Worm (Caenorhabditis elegans) whole organism, early embryonic: ENCODE data around the gene del-1.

Experiments used
- B0310.2 ChIP-seq: sonication (generic microtip); optimal IDR thresholded peaks from 2 replicates; lab custom pipeline; 2016; ENCODE audit warnings: mild to moderate bottlenecking, missing genetic modification characterization, missing compliant biosample characterization
- aly-1 ChIP-seq: sonication (generic microtip); optimal IDR thresholded peaks from 2 replicates; lab custom pipeline; 2016; ENCODE audit warnings: missing genetic modification characterization, missing compliant biosample characterization
- ceh-13 ChIP-seq: fragments of 200-800 bp; sonication (Bioruptor generic); optimal IDR thresholded peaks from 2 replicates; lab custom pipeline; 2018; ENCODE audit warnings: mild to moderate bottlenecking, missing genetic modification characterization, missing compliant biosample characterization
- ets-7 ChIP-seq: sonication (generic microtip); optimal IDR thresholded peaks from 2 replicates; lab custom pipeline; 2016; ENCODE audit warnings: missing genotype, missing genetic modification characterization, missing compliant biosample characterization
- flt-1 ChIP-seq: fragments of 200-800 bp; sonication (Bioruptor generic); IDR thresholded peaks from 2 replicates; pipeline ENCODE4 v1.3.6; 2022; ENCODE audit warnings: missing genetic modification characterization, missing compliant biosample characterization
- tra-4 ChIP-seq: sonication (generic microtip); optimal IDR thresholded peaks from 2 replicates; lab custom pipeline; 2017; ENCODE audit warnings: missing genetic modification characterization, missing compliant biosample characterization

DNA sequence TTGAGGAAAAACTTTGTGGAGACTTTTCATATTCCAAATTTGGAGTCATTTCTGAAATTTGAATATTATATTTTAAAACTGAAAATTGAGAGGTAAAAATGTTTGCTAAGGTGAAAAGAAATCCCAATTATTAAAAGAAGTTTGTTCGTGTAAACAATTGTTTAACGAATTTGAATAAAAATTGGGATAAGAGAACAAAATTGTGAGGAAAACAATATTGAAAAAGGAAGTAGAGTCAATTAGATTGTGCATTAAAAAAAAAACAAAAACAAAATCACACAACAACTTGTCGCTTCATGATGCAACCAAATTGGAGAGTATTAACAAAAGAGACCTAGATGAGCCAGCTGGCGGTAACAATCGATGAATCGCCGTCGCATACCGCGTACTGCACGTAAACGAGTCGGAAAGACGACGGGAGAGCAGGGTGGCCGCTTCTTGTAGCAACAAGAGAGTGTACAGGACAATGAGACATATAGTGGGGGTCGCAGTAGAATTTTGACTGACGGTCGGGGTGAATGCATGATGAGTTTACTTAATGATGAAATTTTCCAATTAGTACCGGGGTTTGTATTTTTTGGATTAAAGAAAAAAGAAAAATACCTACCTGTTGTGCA lies 24.4 kb upstream of the del-1 start, which contains the start of gene K04C1.3:
- TF ChIP-seq B0310.2 (tag; lab: Kevin White, UChicago) (no peak), tra-4 (tag; lab: Kevin White, UChicago) (no peak), ceh-13 (GFP tag; lab: Kevin White, UChicago) (no peak), flt-1 (no peak), ets-7 (no peak), aly-1 (tag; lab: Kevin White, UChicago) (no peak)
